Fruit fly (Drosophila melanogaster) whole organism, prepupa: ENCODE results near the gene comm3.

Source experiments
- Blimp-1 ChIP-seq: fragments of 200-800 bp; sonication (Bioruptor generic); optimal IDR thresholded peaks from 3 replicates; lab custom pipeline; 2017; ENCODE audit warnings: missing biosample characterization, missing genetic modification characterization, mild to moderate bottlenecking, moderate library complexity, missing genetic modification reagents
- CG10631 ChIP-seq: fragments of 200-800 bp; sonication (Bioruptor generic); optimal IDR thresholded peaks from 2 replicates; lab custom pipeline; 2016; ENCODE audit warnings: missing biosample characterization, missing genetic modification characterization
- CG11762 ChIP-seq: fragments of 200-800 bp; sonication (Bioruptor generic); optimal IDR thresholded peaks from 3 replicates; lab custom pipeline; 2016; ENCODE audit warnings: missing biosample characterization, missing genetic modification characterization; ENCODE audit not compliant: insufficient read depth
- CG11902 ChIP-seq: fragments of 200-800 bp; sonication (Bioruptor generic); optimal IDR thresholded peaks from 3 replicates; lab custom pipeline; 2016; ENCODE audit warnings: missing biosample characterization, missing genetic modification characterization
- CG15336 ChIP-seq: fragments of 200-800 bp; sonication (Bioruptor generic); IDR thresholded peaks from 2 replicates; pipeline ENCODE4 v1.3.6; 2022; ENCODE audit warnings: missing biosample characterization, missing genetic modification characterization
- CG1621 ChIP-seq: fragments of 200-800 bp; sonication (Bioruptor generic); optimal IDR thresholded peaks from 3 replicates; lab custom pipeline; 2018; ENCODE audit warnings: missing biosample characterization, mild to moderate bottlenecking, missing genetic modification characterization
- CG3032 ChIP-seq: fragments of 200-800 bp; optimal IDR thresholded peaks from 2 replicates; lab custom pipeline; 2019; ENCODE audit warnings: missing biosample characterization, mild to moderate bottlenecking, missing genetic modification characterization, moderate library complexity
- CG6163 ChIP-seq: fragments of 200-800 bp; sonication (Bioruptor generic); IDR thresholded peaks from 3 replicates; pipeline ENCODE4 v1.3.6; 2022; ENCODE audit warnings: missing biosample characterization, missing genetic modification characterization
- CG7368 ChIP-seq: fragments of 200-800 bp; sonication (Bioruptor generic); optimal IDR thresholded peaks from 3 replicates; lab custom pipeline; 2016; ENCODE audit warnings: missing biosample characterization, missing genetic modification characterization
- CG8119 ChIP-seq: fragments of 200-800 bp; sonication (Bioruptor generic); IDR thresholded peaks from 3 replicates; pipeline ENCODE4 v1.3.6; 2022; ENCODE audit warnings: missing biosample characterization, missing genetic modification characterization
- CG8319 ChIP-seq: fragments of 200-800 bp; sonication (Bioruptor generic); optimal IDR thresholded peaks from 3 replicates; lab custom pipeline; 2016; ENCODE audit warnings: missing biosample characterization, missing genetic modification characterization
- CG8632 ChIP-seq: fragments of 200-800 bp; sonication (Bioruptor generic); optimal IDR thresholded peaks from 3 replicates; lab custom pipeline; 2016; ENCODE audit warnings: missing biosample characterization, missing genetic modification characterization
- CG9139 ChIP-seq: fragments of 200-800 bp; sonication (Bioruptor generic); optimal IDR thresholded peaks from 3 replicates; lab custom pipeline; 2017; ENCODE audit warnings: missing biosample characterization, mild to moderate bottlenecking, missing genetic modification characterization
- Eip78C ChIP-seq: fragments of 200-800 bp; sonication (Bioruptor generic); peaks from one replicate; lab custom pipeline; 2016; ENCODE audit warnings: missing biosample characterization, missing genetic modification characterization
- Eip93F ChIP-seq: fragments of 200-800 bp; sonication (Bioruptor generic); optimal IDR thresholded peaks from 2 replicates; lab custom pipeline; 2016; ENCODE audit warnings: missing biosample characterization, mild to moderate bottlenecking, missing genetic modification characterization
- Ets21C ChIP-seq: fragments of 200-800 bp; sonication (Bioruptor generic); optimal IDR thresholded peaks from 3 replicates; lab custom pipeline; 2016; ENCODE audit warnings: missing biosample characterization, missing genetic modification characterization
- Gug ChIP-seq: fragments of 200-800 bp; sonication (Bioruptor generic); IDR thresholded peaks from 2 replicates; pipeline ENCODE4 v1.3.6; 2022; ENCODE audit warnings: missing biosample characterization, missing genetic modification characterization
- Hr38 ChIP-seq: sonication (Bioruptor generic); optimal IDR thresholded peaks from 2 replicates; lab custom pipeline; 2016; ENCODE audit warnings: missing biosample characterization, missing genetic modification characterization
- Hr4 ChIP-seq: fragments of 200-800 bp; sonication (Bioruptor generic); optimal IDR thresholded peaks from 3 replicates; lab custom pipeline; 2016; ENCODE audit warnings: missing biosample characterization, missing genetic modification characterization
- Smox ChIP-seq: fragments of 200-800 bp; sonication (Bioruptor generic); optimal IDR thresholded peaks from 3 replicates; lab custom pipeline; 2016; ENCODE audit warnings: missing biosample characterization, missing genetic modification characterization
- Sox102F ChIP-seq: fragments of 200-800 bp; sonication (Bioruptor generic); optimal IDR thresholded peaks from 2 replicates; lab custom pipeline; 2016; ENCODE audit warnings: missing biosample characterization, mild to moderate bottlenecking, missing genetic modification characterization
- Sox14 ChIP-seq: fragments of 200-800 bp; sonication (Bioruptor generic); optimal IDR thresholded peaks from 3 replicates; lab custom pipeline; 2016; ENCODE audit warnings: missing biosample characterization, missing genetic modification characterization
- Sox15 ChIP-seq: fragments of 200-800 bp; sonication (Bioruptor generic); optimal IDR thresholded peaks from 3 replicates; lab custom pipeline; 2016; ENCODE audit warnings: missing biosample characterization, missing genetic modification characterization
- achi ChIP-seq: fragments of 200-800 bp; sonication (Bioruptor generic); optimal IDR thresholded peaks from 3 replicates; lab custom pipeline; 2016; ENCODE audit warnings: missing biosample characterization, missing genetic modification characterization
- acj6 ChIP-seq: fragments of 200-800 bp; sonication (Bioruptor generic); optimal IDR thresholded peaks from 3 replicates; lab custom pipeline; 2016; ENCODE audit warnings: missing biosample characterization, missing genetic modification characterization
- cyc ChIP-seq: fragments of 200-800 bp; sonication (Bioruptor generic); optimal IDR thresholded peaks from 3 replicates; lab custom pipeline; 2016; ENCODE audit warnings: missing biosample characterization, missing genetic modification characterization
- eg ChIP-seq: fragments of 200-800 bp; sonication (Bioruptor generic); IDR thresholded peaks from 3 replicates; pipeline ENCODE4 v1.3.6; 2022; ENCODE audit warnings: missing biosample characterization, missing genetic modification characterization
- fd59A ChIP-seq: fragments of 200-800 bp; sonication (Bioruptor generic); optimal IDR thresholded peaks from 2 replicates; lab custom pipeline; 2017; ENCODE audit warnings: missing biosample characterization, mild to moderate bottlenecking, missing genetic modification characterization, missing genetic modification reagents
- fd85E ChIP-seq: fragments of 200-800 bp; sonication (Bioruptor generic); optimal IDR thresholded peaks from 3 replicates; lab custom pipeline; 2016; ENCODE audit warnings: missing biosample characterization, missing genetic modification characterization
- fkh ChIP-seq: fragments of 200-800 bp; sonication (Bioruptor generic); optimal IDR thresholded peaks from 3 replicates; lab custom pipeline; 2017; ENCODE audit warnings: missing biosample characterization, mild to moderate bottlenecking, missing genetic modification characterization, moderate library complexity
- lz ChIP-seq: fragments of 200-800 bp; sonication (Bioruptor generic); optimal IDR thresholded peaks from 3 replicates; lab custom pipeline; 2016; ENCODE audit warnings: missing biosample characterization, missing genetic modification characterization
- net ChIP-seq: fragments of 200-800 bp; sonication (Bioruptor generic); optimal IDR thresholded peaks from 3 replicates; lab custom pipeline; 2016; ENCODE audit warnings: missing biosample characterization, missing genetic modification characterization
- salr ChIP-seq, 2 experiments: fragments of 200-800 bp; sonication (Bioruptor generic); optimal IDR thresholded peaks; 3 replicates each; lab custom pipeline; 2016 to 2018; ENCODE audit warnings: missing biosample characterization in 2 of 2, missing genetic modification characterization in 2 of 2, mild to moderate bottlenecking in 1 of 2
- spab ChIP-seq: fragments of 200-800 bp; sonication (Bioruptor generic); optimal IDR thresholded peaks from 2 replicates; lab custom pipeline; 2017; ENCODE audit warnings: missing biosample characterization, mild to moderate bottlenecking, missing genetic modification characterization, missing genetic modification reagents
- ss ChIP-seq, 2 experiments: fragments of 200-800 bp; sonication (Bioruptor generic); optimal IDR thresholded peaks; 2 replicates in 1 of 2; 3 replicates in 1 of 2; lab custom pipeline; 2017 to 2018; ENCODE audit warnings: mild to moderate bottlenecking in 2 of 2, missing biosample characterization in 2 of 2, missing genetic modification characterization in 2 of 2, moderate library complexity in 1 of 2
- svp ChIP-seq: fragments of 200-800 bp; sonication (Bioruptor generic); peaks from one replicate; lab custom pipeline; 2016; ENCODE audit warnings: missing biosample characterization, missing genetic modification characterization
- vri ChIP-seq: fragments of 200-800 bp; sonication (Bioruptor generic); optimal IDR thresholded peaks from 3 replicates; lab custom pipeline; 2016; ENCODE audit warnings: missing biosample characterization, mild to moderate bottlenecking, missing genetic modification characterization

The comm3 gene

DNA sequence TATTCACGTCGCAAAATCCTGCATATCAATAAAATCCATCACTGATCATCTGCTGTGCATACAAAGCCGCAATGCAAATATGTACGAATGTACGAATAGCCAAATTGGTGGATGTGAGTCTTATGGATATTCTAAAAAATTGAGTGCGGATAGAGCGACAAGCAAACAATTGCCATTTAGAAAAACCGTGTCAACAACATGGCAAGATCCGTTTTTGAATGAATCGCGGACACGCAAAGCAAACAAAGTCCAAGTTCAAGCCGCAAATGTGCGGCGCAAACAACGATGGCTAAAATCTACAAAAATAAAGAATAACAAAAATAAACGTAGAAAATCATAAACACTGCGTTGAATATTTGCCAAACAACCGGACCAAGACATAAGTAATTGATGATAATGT, 42.0 kb upstream of the comm3 start:
- TF ChIP-seq fkh (GFP tag; lab: Kevin White, UChicago): peak; percentile 87
- no peak for TF ChIP-seq achi (GFP tag; lab: Kevin White, UChicago)

DNA sequence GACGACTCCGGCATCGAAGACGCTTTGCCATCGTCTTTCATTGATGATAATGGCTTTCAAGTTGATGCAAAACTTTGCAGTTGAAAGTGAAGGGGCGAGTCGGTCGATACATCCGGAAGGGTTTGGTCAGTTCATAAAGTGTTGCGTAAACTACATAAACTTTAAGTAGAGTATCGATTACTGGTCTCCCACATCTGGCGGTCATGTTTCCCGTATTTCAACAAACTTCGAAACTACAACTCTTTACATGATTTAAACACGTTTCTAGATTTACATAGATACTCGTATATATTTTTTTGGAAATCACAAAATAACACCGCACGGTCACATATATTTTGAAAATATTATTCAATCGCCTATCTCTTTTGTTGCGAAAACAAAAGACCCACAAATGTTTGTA, 40.2 kb upstream of the comm3 start, which contains the start of gene CG34452:
TSS of gene CG34452 (minus strand) at position 101 of the 400 bp plus-strand sequence.
- TF ChIP-seq Sox102F (GFP tag; lab: Kevin White, UChicago) (no peak), CG8632 (GFP tag; lab: Kevin White, UChicago) (no peak), fd85E (GFP tag; lab: Kevin White, UChicago) (no peak), CG15336 (no peak), Eip93F (no peak), Hr4 (no peak), CG11762 (GFP tag; lab: Kevin White, UChicago) (no peak), Hr38 (GFP tag; lab: Kevin White, UChicago) (no peak), Smox (GFP tag; lab: Kevin White, UChicago) (no peak), vri (GFP tag; lab: Kevin White, UChicago) (no peak), salr (GFP tag; optimal IDR thresholded peaks at IDR 0.05; lab: Kevin White, UChicago) (no peak), CG8319 (GFP tag; lab: Kevin White, UChicago) (no peak), Gug (GFP tag; lab: Robert Waterston, UW) (no peak), ss (GFP tag; optimal IDR thresholded peaks at IDR 0.05; lab: Kevin White, UChicago) (no peak)

DNA sequence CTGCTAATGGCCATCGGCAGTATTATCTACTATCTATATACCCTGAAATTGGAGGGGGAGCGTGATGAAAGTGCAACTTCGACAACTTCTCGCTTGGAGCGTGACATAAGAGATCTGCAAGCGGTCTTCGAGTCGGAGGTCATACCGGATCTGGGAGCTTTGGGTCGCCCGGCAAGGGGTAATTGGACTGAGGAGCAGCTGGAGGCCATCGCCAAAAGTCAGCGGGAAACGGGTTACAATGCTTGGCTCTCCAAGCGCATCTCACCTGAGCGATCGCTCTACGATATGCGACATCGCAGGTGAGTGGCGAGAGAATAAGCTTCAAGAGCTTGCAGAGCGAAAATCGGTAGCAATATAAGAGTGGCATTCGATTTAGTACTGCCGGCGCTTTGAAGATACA, 36.5 kb upstream of the comm3 start:
- peak; percentile 13 for TF ChIP-seq Eip78C (GFP tag; lab: Kevin White, UChicago)
- 0 out of 3 replicates have a peak, but pooled peaks have one; percentile 29 for TF ChIP-seq CG6163 (GFP tag; lab: Robert Waterston, UW)
- no peak for TF ChIP-seq ss (GFP tag; optimal IDR thresholded peaks at IDR 0.05; lab: Kevin White, UChicago)
- TF ChIP-seq svp (GFP tag; lab: Kevin White, UChicago): peak; percentile 39

dm6 chr3L:15683345-15683922, 35.9 kb upstream of the comm3 start, which contains the start of the genes CG7579 and Pgant8:
TSS of gene CG7579 (minus strand) at chr3L:15683445.
TSS of gene Pgant8 (plus strand) at chr3L:15683872.
- TF ChIP-seq ss (GFP tag; optimal IDR thresholded peaks at IDR 0.05; lab: Kevin White, UChicago) (no peak), CG11902 (GFP tag; lab: Kevin White, UChicago) (no peak), CG8319 (GFP tag; lab: Kevin White, UChicago) (no peak), lz (no peak), Sox15 (GFP tag; lab: Kevin White, UChicago) (no peak), CG8119 (no peak), Eip78C (GFP tag; lab: Kevin White, UChicago) (no peak), Blimp-1 (GFP tag; lab: Kevin White, UChicago) (no peak), CG3032 (tag; lab: Kevin White, UChicago) (no peak), Sox14 (GFP tag; lab: Kevin White, UChicago) (no peak), cyc (GFP tag; lab: Kevin White, UChicago) (no peak), CG15336 (no peak), acj6 (no peak), net (GFP tag; lab: Kevin White, UChicago) (no peak), eg (GFP tag; lab: Robert Waterston, UW) (no peak), CG10631 (no peak), achi (GFP tag; lab: Kevin White, UChicago) (no peak), CG11762 (GFP tag; lab: Kevin White, UChicago) (no peak)

- no peak for TF ChIP-seq CG9139 (GFP tag; lab: Kevin White, UChicago)
- no peak for TF ChIP-seq Sox14 (GFP tag; lab: Kevin White, UChicago)
- no peak for TF ChIP-seq Ets21C (GFP tag; lab: Kevin White, UChicago)
- TF ChIP-seq achi (GFP tag; lab: Kevin White, UChicago): no peak
- TF ChIP-seq CG1621: no peak
- no peak for TF ChIP-seq CG11762 (GFP tag; lab: Kevin White, UChicago)
- no peak for TF ChIP-seq spab
- no peak for TF ChIP-seq CG10631
- TF ChIP-seq Hr38 (GFP tag; lab: Kevin White, UChicago): no peak
- no peak for TF ChIP-seq eg (GFP tag; lab: Robert Waterston, UW)
- no peak for TF ChIP-seq Gug (GFP tag; lab: Robert Waterston, UW)
- no peak for TF ChIP-seq CG8632 (GFP tag; lab: Kevin White, UChicago)
- no peak for TF ChIP-seq Sox15 (GFP tag; lab: Kevin White, UChicago)
- TF ChIP-seq CG11902 (GFP tag; lab: Kevin White, UChicago): no peak
- TF ChIP-seq CG7368 (GFP tag; lab: Kevin White, UChicago): no peak
- TF ChIP-seq fd59A (GFP tag; lab: Kevin White, UChicago): no peak
Observed at dm6 chr3L:15679420-15679819, 31.9 kb upstream of the comm3 start, which contains the start of gene CG7304. TSS of gene CG7304 (plus strand) at chr3L:15679720.
